Fruit fly (Drosophila melanogaster) whole organism, prepupa: ENCODE measurements around the gene Gr22f.

Experiments used
- Blimp-1 ChIP-seq: fragments of 200-800 bp; sonication (Bioruptor generic); optimal IDR thresholded peaks from 3 replicates; lab custom pipeline; 2017; ENCODE audit warnings: missing biosample characterization, missing genetic modification characterization, mild to moderate bottlenecking, moderate library complexity, missing genetic modification reagents
- CG10631 ChIP-seq: fragments of 200-800 bp; sonication (Bioruptor generic); optimal IDR thresholded peaks from 2 replicates; lab custom pipeline; 2016; ENCODE audit warnings: missing biosample characterization, missing genetic modification characterization
- CG11294 ChIP-seq: fragments of 200-800 bp; sonication (Bioruptor generic); IDR thresholded peaks from 2 replicates; pipeline ENCODE4 v1.3.6; 2022; ENCODE audit warnings: missing biosample characterization, missing genetic modification characterization
- CG3032 ChIP-seq: fragments of 200-800 bp; optimal IDR thresholded peaks from 2 replicates; lab custom pipeline; 2019; ENCODE audit warnings: missing biosample characterization, mild to moderate bottlenecking, missing genetic modification characterization, moderate library complexity
- CG31627 ChIP-seq: fragments of 200-800 bp; sonication (Bioruptor generic); optimal IDR thresholded peaks from 3 replicates; lab custom pipeline; 2016; ENCODE audit warnings: missing biosample characterization, missing genetic modification characterization
- CG32006 ChIP-seq: fragments of 200-800 bp; sonication (Bioruptor generic); optimal IDR thresholded peaks from 3 replicates; lab custom pipeline; 2017; ENCODE audit warnings: missing biosample characterization, mild to moderate bottlenecking, missing genetic modification characterization
- CG34406 ChIP-seq: fragments of 200-800 bp; sonication (Bioruptor generic); optimal IDR thresholded peaks from 3 replicates; lab custom pipeline; 2016; ENCODE audit warnings: missing biosample characterization, missing genetic modification characterization
- CG3919 ChIP-seq: fragments of 200-800 bp; sonication (Bioruptor generic); optimal IDR thresholded peaks from 3 replicates; lab custom pipeline; 2016; ENCODE audit warnings: missing biosample characterization, missing genetic modification characterization
- CG4318 ChIP-seq: fragments of 200-800 bp; sonication (Bioruptor generic); optimal IDR thresholded peaks from 3 replicates; lab custom pipeline; 2017; ENCODE audit warnings: missing biosample characterization, mild to moderate bottlenecking, missing genetic modification characterization
- CG6163 ChIP-seq: fragments of 200-800 bp; sonication (Bioruptor generic); IDR thresholded peaks from 3 replicates; pipeline ENCODE4 v1.3.6; 2022; ENCODE audit warnings: missing biosample characterization, missing genetic modification characterization
- CG6276 ChIP-seq: fragments of 200-800 bp; sonication (Bioruptor generic); optimal IDR thresholded peaks from 2 replicates; lab custom pipeline; 2017; ENCODE audit warnings: missing biosample characterization, mild to moderate bottlenecking, missing genetic modification characterization
- CG6808 ChIP-seq: fragments of 200-800 bp; sonication (Bioruptor generic); optimal IDR thresholded peaks from 3 replicates; lab custom pipeline; 2017; ENCODE audit warnings: missing biosample characterization, missing genetic modification characterization, mild to moderate bottlenecking, moderate library complexity, missing genetic modification reagents
- CG6854 ChIP-seq: fragments of 200-800 bp; sonication (Bioruptor generic); optimal IDR thresholded peaks from 2 replicates; lab custom pipeline; 2017; ENCODE audit warnings: missing biosample characterization, mild to moderate bottlenecking, missing genetic modification characterization
- CG7368 ChIP-seq: fragments of 200-800 bp; sonication (Bioruptor generic); optimal IDR thresholded peaks from 3 replicates; lab custom pipeline; 2016; ENCODE audit warnings: missing biosample characterization, missing genetic modification characterization
- CG8319 ChIP-seq: fragments of 200-800 bp; sonication (Bioruptor generic); optimal IDR thresholded peaks from 3 replicates; lab custom pipeline; 2016; ENCODE audit warnings: missing biosample characterization, missing genetic modification characterization
- CG8632 ChIP-seq: fragments of 200-800 bp; sonication (Bioruptor generic); optimal IDR thresholded peaks from 3 replicates; lab custom pipeline; 2016; ENCODE audit warnings: missing biosample characterization, missing genetic modification characterization
- CG9139 ChIP-seq: fragments of 200-800 bp; sonication (Bioruptor generic); optimal IDR thresholded peaks from 3 replicates; lab custom pipeline; 2017; ENCODE audit warnings: missing biosample characterization, mild to moderate bottlenecking, missing genetic modification characterization
- Eip78C ChIP-seq: fragments of 200-800 bp; sonication (Bioruptor generic); peaks from one replicate; lab custom pipeline; 2016; ENCODE audit warnings: missing biosample characterization, missing genetic modification characterization
- Eip93F ChIP-seq: fragments of 200-800 bp; sonication (Bioruptor generic); optimal IDR thresholded peaks from 2 replicates; lab custom pipeline; 2016; ENCODE audit warnings: missing biosample characterization, mild to moderate bottlenecking, missing genetic modification characterization
- Ets21C ChIP-seq: fragments of 200-800 bp; sonication (Bioruptor generic); optimal IDR thresholded peaks from 3 replicates; lab custom pipeline; 2016; ENCODE audit warnings: missing biosample characterization, missing genetic modification characterization
- Ets96B ChIP-seq: fragments of 200-800 bp; optimal IDR thresholded peaks from 2 replicates; lab custom pipeline; 2019; ENCODE audit warnings: missing biosample characterization, mild to moderate bottlenecking, missing genetic modification characterization, moderate library complexity
- Gug ChIP-seq: fragments of 200-800 bp; sonication (Bioruptor generic); IDR thresholded peaks from 2 replicates; pipeline ENCODE4 v1.3.6; 2022; ENCODE audit warnings: missing biosample characterization, missing genetic modification characterization
- Hr38 ChIP-seq: sonication (Bioruptor generic); optimal IDR thresholded peaks from 2 replicates; lab custom pipeline; 2016; ENCODE audit warnings: missing biosample characterization, missing genetic modification characterization
- Hr39 ChIP-seq: fragments of 200-800 bp; sonication (Bioruptor generic); optimal IDR thresholded peaks from 2 replicates; lab custom pipeline; 2016; ENCODE audit warnings: missing biosample characterization, missing genetic modification characterization
- Hr4 ChIP-seq: fragments of 200-800 bp; sonication (Bioruptor generic); optimal IDR thresholded peaks from 3 replicates; lab custom pipeline; 2016; ENCODE audit warnings: missing biosample characterization, missing genetic modification characterization
- Lpt ChIP-seq: fragments of 200-800 bp; sonication (Bioruptor generic); optimal IDR thresholded peaks from 3 replicates; lab custom pipeline; 2016; ENCODE audit warnings: missing biosample characterization, missing genetic modification characterization
- Met ChIP-seq: fragments of 200-800 bp; sonication (Bioruptor generic); optimal IDR thresholded peaks from 3 replicates; lab custom pipeline; 2016; ENCODE audit warnings: missing biosample characterization, missing genetic modification characterization
- Smox ChIP-seq: fragments of 200-800 bp; sonication (Bioruptor generic); optimal IDR thresholded peaks from 3 replicates; lab custom pipeline; 2016; ENCODE audit warnings: missing biosample characterization, missing genetic modification characterization
- Sox102F ChIP-seq: fragments of 200-800 bp; sonication (Bioruptor generic); optimal IDR thresholded peaks from 2 replicates; lab custom pipeline; 2016; ENCODE audit warnings: missing biosample characterization, mild to moderate bottlenecking, missing genetic modification characterization
- Sox14 ChIP-seq: fragments of 200-800 bp; sonication (Bioruptor generic); optimal IDR thresholded peaks from 3 replicates; lab custom pipeline; 2016; ENCODE audit warnings: missing biosample characterization, missing genetic modification characterization
- Sox15 ChIP-seq: fragments of 200-800 bp; sonication (Bioruptor generic); optimal IDR thresholded peaks from 3 replicates; lab custom pipeline; 2016; ENCODE audit warnings: missing biosample characterization, missing genetic modification characterization
- cyc ChIP-seq: fragments of 200-800 bp; sonication (Bioruptor generic); optimal IDR thresholded peaks from 3 replicates; lab custom pipeline; 2016; ENCODE audit warnings: missing biosample characterization, missing genetic modification characterization
- dsx ChIP-seq: fragments of 200-800 bp; optimal IDR thresholded peaks from 3 replicates; lab custom pipeline; 2019; ENCODE audit warnings: missing biosample characterization, mild to moderate bottlenecking, missing genetic modification characterization, moderate library complexity; ENCODE audit not compliant: poor library complexity, severe bottlenecking
- eg ChIP-seq: fragments of 200-800 bp; sonication (Bioruptor generic); IDR thresholded peaks from 3 replicates; pipeline ENCODE4 v1.3.6; 2022; ENCODE audit warnings: missing biosample characterization, missing genetic modification characterization
- fd59A ChIP-seq: fragments of 200-800 bp; sonication (Bioruptor generic); optimal IDR thresholded peaks from 2 replicates; lab custom pipeline; 2017; ENCODE audit warnings: missing biosample characterization, mild to moderate bottlenecking, missing genetic modification characterization, missing genetic modification reagents
- fd85E ChIP-seq: fragments of 200-800 bp; sonication (Bioruptor generic); optimal IDR thresholded peaks from 3 replicates; lab custom pipeline; 2016; ENCODE audit warnings: missing biosample characterization, missing genetic modification characterization
- fkh ChIP-seq: fragments of 200-800 bp; sonication (Bioruptor generic); optimal IDR thresholded peaks from 3 replicates; lab custom pipeline; 2017; ENCODE audit warnings: missing biosample characterization, mild to moderate bottlenecking, missing genetic modification characterization, moderate library complexity
- lz ChIP-seq: fragments of 200-800 bp; sonication (Bioruptor generic); optimal IDR thresholded peaks from 3 replicates; lab custom pipeline; 2016; ENCODE audit warnings: missing biosample characterization, missing genetic modification characterization
- net ChIP-seq: fragments of 200-800 bp; sonication (Bioruptor generic); optimal IDR thresholded peaks from 3 replicates; lab custom pipeline; 2016; ENCODE audit warnings: missing biosample characterization, missing genetic modification characterization
- salr ChIP-seq, 2 experiments: fragments of 200-800 bp; sonication (Bioruptor generic); optimal IDR thresholded peaks; 3 replicates each; lab custom pipeline; 2016 to 2018; ENCODE audit warnings: missing biosample characterization in 2 of 2, missing genetic modification characterization in 2 of 2, mild to moderate bottlenecking in 1 of 2
- spab ChIP-seq: fragments of 200-800 bp; sonication (Bioruptor generic); optimal IDR thresholded peaks from 2 replicates; lab custom pipeline; 2017; ENCODE audit warnings: missing biosample characterization, mild to moderate bottlenecking, missing genetic modification characterization, missing genetic modification reagents
- ss ChIP-seq, 2 experiments: fragments of 200-800 bp; sonication (Bioruptor generic); optimal IDR thresholded peaks; 2 replicates in 1 of 2; 3 replicates in 1 of 2; lab custom pipeline; 2017 to 2018; ENCODE audit warnings: mild to moderate bottlenecking in 2 of 2, missing biosample characterization in 2 of 2, missing genetic modification characterization in 2 of 2, moderate library complexity in 1 of 2
- vri ChIP-seq: fragments of 200-800 bp; sonication (Bioruptor generic); optimal IDR thresholded peaks from 3 replicates; lab custom pipeline; 2016; ENCODE audit warnings: missing biosample characterization, mild to moderate bottlenecking, missing genetic modification characterization

Gene Gr22f

dm6 chr2L:1729607-1730011 lies 26.6 kb downstream of the Gr22f start, which contains the start of the genes Eno and CG31937 (continued):
- peak; percentile 29 for TF ChIP-seq Smox (GFP tag; lab: Kevin White, UChicago)
- TF ChIP-seq Ets96B (tag; lab: Kevin White, UChicago), result peak; percentile 15
- TF ChIP-seq lz (GFP tag; lab: Kevin White, UChicago), result peak; percentile 47
- TF ChIP-seq spab (GFP tag; lab: Kevin White, UChicago), result no peak
- TF ChIP-seq CG31627 (GFP tag; lab: Kevin White, UChicago), result peak; percentile 51
- peak; percentile 76 for TF ChIP-seq Eip78C (GFP tag; lab: Kevin White, UChicago)
- peak; percentile 32 for TF ChIP-seq cyc (GFP tag; lab: Kevin White, UChicago)
- peak; percentile 51 for TF ChIP-seq Hr39
- no peak for TF ChIP-seq Sox15
- peak; percentile 64 for TF ChIP-seq Sox102F (GFP tag; lab: Kevin White, UChicago)
- TF ChIP-seq Hr38 (GFP tag; lab: Kevin White, UChicago), result peak; percentile 13
- peak; percentile 54 for TF ChIP-seq CG10631 (GFP tag; lab: Kevin White, UChicago)
- TF ChIP-seq CG3032, result peak; percentile 54
- TF ChIP-seq eg, result peak; percentile 42; the same call in 2 of the 3 replicates
- peak; percentile 42 for TF ChIP-seq CG6808 (GFP tag; lab: Kevin White, UChicago)
- peak; percentile 15 for TF ChIP-seq dsx (GFP tag; lab: Kevin White, UChicago)
- TF ChIP-seq CG8319, result no peak
- TF ChIP-seq fd85E (GFP tag; lab: Kevin White, UChicago), result no peak
- no peak for TF ChIP-seq fd59A (GFP tag; lab: Kevin White, UChicago)
- peak in 1 of 2 experiments; percentile 47 for TF ChIP-seq salr (GFP tag; optimal IDR thresholded peaks at IDR 0.05; lab: Kevin White, UChicago)
- TF ChIP-seq Ets21C (GFP tag; lab: Kevin White, UChicago), result peak; percentile 41
- peak; percentile 41 for TF ChIP-seq CG4318 (GFP tag; lab: Kevin White, UChicago)
- TF ChIP-seq CG3919, result peak; percentile 51
- no peak for TF ChIP-seq Eip93F (GFP tag; lab: Kevin White, UChicago)
- TF ChIP-seq net (GFP tag; lab: Kevin White, UChicago), result peak; percentile 57
- peak in 1 of 2 experiments; percentile 30 for TF ChIP-seq ss (GFP tag; optimal IDR thresholded peaks at IDR 0.05; lab: Kevin White, UChicago)

- no peak for TF ChIP-seq CG6276 (GFP tag; lab: Kevin White, UChicago)
- TF ChIP-seq CG8632 (GFP tag; lab: Kevin White, UChicago), result no peak
- no peak for TF ChIP-seq CG31627 (GFP tag; lab: Kevin White, UChicago)
- TF ChIP-seq Gug (GFP tag; lab: Robert Waterston, UW), result no peak
- TF ChIP-seq Eip93F (GFP tag; lab: Kevin White, UChicago), result no peak
- no peak for TF ChIP-seq fd59A (GFP tag; lab: Kevin White, UChicago)
- TF ChIP-seq CG34406, result no peak
- TF ChIP-seq CG3919, result no peak
- TF ChIP-seq Sox14, result no peak
- no peak for TF ChIP-seq Smox (GFP tag; lab: Kevin White, UChicago)
- TF ChIP-seq CG11294 (GFP tag; lab: Robert Waterston, UW), result no peak
- no peak for TF ChIP-seq Lpt
- no peak for TF ChIP-seq fkh
- TF ChIP-seq salr (GFP tag; optimal IDR thresholded peaks at IDR 0.05; lab: Kevin White, UChicago), result no peak
- TF ChIP-seq net (GFP tag; lab: Kevin White, UChicago), result no peak
- TF ChIP-seq lz (GFP tag; lab: Kevin White, UChicago), result no peak
- TF ChIP-seq CG32006 (GFP tag; lab: Kevin White, UChicago), result no peak
Measured at dm6 chr2L:1728620-1728944, 27.7 kb downstream of the Gr22f start, which contains the start of gene Rrp40. Gene Rrp40, plus strand, starts transcription at chr2L:1728732.

dm6 chr2L:1727826-1728619 lies 28.2 kb downstream of the Gr22f start:
- TF ChIP-seq CG6854 (GFP tag; lab: Kevin White, UChicago) (peak; percentile 98), vri (GFP tag; lab: Kevin White, UChicago) (peak; percentile 95), spab (GFP tag; lab: Kevin White, UChicago) (peak; percentile 94), Hr39 (peak; percentile 89), CG6163 (GFP tag; lab: Robert Waterston, UW) (peak; percentile 98), CG4318 (GFP tag; lab: Kevin White, UChicago) (peak; percentile 95), Ets21C (GFP tag; lab: Kevin White, UChicago) (peak; percentile 92), CG9139 (peak; percentile 98), Sox102F (GFP tag; lab: Kevin White, UChicago) (peak; percentile 98), Smox (GFP tag; lab: Kevin White, UChicago) (peak; percentile 97), fkh (peak; percentile 94), CG10631 (GFP tag; lab: Kevin White, UChicago) (peak; percentile 99), CG7368 (GFP tag; lab: Kevin White, UChicago) (peak; percentile 96), ss (GFP tag; optimal IDR thresholded peaks at IDR 0.05; lab: Kevin White, UChicago) (peak; percentile 99), cyc (GFP tag; lab: Kevin White, UChicago) (peak; percentile 95), salr (GFP tag; optimal IDR thresholded peaks at IDR 0.05; lab: Kevin White, UChicago) (peak; percentile 93 to 95), Hr38 (GFP tag; lab: Kevin White, UChicago) (no peak), CG6808 (GFP tag; lab: Kevin White, UChicago) (peak; percentile 98), Blimp-1 (GFP tag; lab: Kevin White, UChicago) (peak; percentile 97), Hr4 (peak; percentile 97), Met (GFP tag; lab: Kevin White, UChicago) (peak; percentile 99), Sox15 (peak; percentile 95)
